Worm (Caenorhabditis elegans): ENCODE data around the gene ptp-8.

Gene ptp-8

DNA sequence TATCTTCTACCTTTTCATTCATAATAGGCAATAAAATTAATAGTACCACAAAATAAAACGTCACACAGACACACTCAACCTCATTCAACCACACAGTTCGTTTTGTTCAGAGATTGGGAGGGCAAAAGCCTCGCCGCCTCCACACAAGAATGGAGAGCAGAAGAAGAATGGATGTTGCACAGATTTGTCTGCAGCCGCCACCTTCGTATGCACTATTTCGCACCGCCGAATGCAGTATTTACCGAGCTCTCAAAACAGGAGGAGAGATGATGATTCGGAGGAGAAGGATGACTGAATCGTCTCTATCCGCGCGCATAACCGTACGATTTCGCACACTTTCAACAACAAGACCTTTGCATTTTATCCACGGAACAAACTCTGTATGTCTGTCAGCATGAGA is 15.7 kb downstream of the ptp-8 start:
- TF ChIP-seq unc-62 (GFP tag; optimal IDR thresholded peaks at IDR 0.05) = no peak

DNA sequence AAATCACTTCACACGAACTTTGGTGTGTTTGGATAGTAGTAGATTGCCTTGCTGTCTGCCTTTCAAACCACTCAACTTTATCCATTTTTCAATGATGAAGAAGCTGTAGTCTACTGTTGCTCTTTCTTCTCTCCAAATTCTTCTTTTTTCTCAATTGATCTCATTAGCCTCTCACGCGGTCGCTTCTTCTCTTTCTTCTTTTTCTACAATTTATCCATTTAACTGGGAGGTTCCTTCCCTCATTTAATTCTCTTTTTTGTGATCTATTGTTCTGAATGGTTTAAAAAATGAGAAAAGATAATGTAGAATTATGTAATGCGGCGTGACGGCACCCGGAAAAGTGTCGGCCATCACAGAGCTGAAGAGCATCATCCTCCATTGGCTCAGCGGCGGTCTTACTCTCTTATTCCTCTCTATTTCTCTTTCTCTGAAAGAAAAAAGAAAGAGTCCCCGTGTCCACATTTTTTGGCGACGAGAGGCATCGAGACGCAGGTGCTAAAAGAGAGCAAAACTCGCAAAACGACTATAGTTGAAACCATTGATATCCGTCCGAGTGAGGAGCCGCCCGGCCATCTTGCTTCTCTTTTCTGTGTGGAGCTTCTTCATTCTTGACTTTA is 18.8 kb downstream of the ptp-8 start:
- TF ChIP-seq unc-62 (GFP tag; optimal IDR thresholded peaks at IDR 0.05) = no peak

DNA sequence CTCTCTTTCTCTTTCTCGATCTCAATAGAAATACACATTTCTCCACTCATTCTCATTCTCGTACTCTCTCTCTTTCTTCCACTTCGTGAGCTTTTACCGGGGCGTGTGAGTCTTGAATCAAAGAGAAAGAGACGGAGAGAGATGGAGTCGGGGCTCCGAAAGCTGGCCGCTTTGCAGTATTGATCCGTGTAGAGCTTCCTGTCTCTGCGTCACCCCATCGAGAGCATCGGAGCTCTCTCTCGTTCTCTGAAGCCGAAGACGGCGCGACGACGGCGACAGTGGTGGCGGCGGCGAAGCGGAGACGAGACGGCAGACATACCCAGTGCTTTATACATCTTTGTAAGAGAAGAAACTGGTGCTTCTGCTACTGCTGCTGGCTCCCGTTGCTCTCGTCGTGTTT is 20.2 kb downstream of the ptp-8 start:
- TF ChIP-seq unc-62 (GFP tag; optimal IDR thresholded peaks at IDR 0.05) = peak; percentile 26

ce11 chrIV:7403422-7403821 is 21.6 kb downstream of the ptp-8 start:
- TF ChIP-seq unc-62 (GFP tag; optimal IDR thresholded peaks at IDR 0.05) = no peak

DNA sequence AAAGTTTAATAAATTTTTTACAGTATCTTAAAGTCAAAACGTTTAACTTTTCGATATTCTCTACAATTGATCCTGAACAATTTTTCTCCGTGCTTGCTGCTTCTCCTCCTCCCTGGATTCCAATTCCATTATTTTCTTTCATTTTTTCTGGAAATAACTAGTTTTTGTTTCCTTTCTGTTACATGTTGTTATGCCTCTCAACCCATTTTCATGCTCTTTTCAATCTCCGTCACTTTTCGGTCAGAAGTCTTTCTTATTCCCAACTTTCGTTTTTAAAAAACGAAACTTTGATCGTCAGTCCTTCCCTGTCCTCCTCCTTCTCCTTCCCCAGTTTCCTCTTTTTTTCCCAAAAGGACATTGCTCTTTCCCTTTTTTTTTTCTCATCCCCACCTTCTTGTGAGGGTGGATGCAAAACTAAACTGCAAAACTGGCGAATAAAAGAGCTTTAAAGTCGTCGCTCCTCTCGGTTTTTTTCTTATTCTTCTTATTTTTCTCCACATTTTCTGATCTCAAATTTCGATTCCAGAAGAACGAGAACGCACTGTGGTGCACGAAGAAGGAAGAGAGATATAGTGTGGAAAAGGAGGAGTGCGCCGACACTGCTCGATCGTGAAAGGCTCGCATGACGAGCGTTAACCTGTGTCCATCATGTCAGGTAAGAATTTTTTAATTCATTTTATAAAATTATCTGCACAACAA is 23.2 kb downstream of the ptp-8 start, which contains the start of the genes C48A7.16 and egl-19:
TSS of gene C48A7.16 (plus strand) at position 544 of the 699 bp plus-strand sequence.
TSS of gene egl-19 (plus strand) at position 649 of the 699 bp plus-strand sequence.
- no peak for TF ChIP-seq unc-62 (GFP tag; optimal IDR thresholded peaks at IDR 0.05)

- no peak for TF ChIP-seq unc-62 (GFP tag; optimal IDR thresholded peaks at IDR 0.05)
Observed at ce11 chrIV:7406690-7407089, 24.8 kb downstream of the ptp-8 start.

DNA sequence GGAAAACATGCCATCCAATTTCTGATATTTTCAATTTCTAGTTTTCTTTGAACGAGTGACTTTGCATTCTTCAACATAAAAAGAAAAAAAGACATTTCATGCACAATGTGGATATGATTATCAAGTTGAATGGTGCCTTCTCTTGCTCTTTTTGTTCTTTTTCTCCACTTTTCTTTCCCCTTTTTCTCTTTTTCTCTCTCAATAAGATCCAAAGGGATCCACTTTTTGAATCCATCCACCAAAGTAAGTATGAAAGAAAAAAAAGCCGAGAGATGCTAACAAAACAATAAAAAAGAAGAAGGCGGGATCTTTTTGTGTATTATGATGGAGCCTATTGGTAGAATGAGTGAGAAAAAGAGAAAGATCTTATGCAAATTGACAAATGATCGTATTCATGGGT is 25.4 kb downstream of the ptp-8 start:
- no peak for TF ChIP-seq unc-62 (GFP tag; optimal IDR thresholded peaks at IDR 0.05)

- no peak for TF ChIP-seq unc-62 (GFP tag; optimal IDR thresholded peaks at IDR 0.05)
Observed at ce11 chrIV:7413573-7413972, 31.7 kb downstream of the ptp-8 start.

- no peak for TF ChIP-seq unc-62 (GFP tag; optimal IDR thresholded peaks at IDR 0.05)
Observed at ce11 chrIV:7414163-7414562, 32.3 kb downstream of the ptp-8 start.

DNA sequence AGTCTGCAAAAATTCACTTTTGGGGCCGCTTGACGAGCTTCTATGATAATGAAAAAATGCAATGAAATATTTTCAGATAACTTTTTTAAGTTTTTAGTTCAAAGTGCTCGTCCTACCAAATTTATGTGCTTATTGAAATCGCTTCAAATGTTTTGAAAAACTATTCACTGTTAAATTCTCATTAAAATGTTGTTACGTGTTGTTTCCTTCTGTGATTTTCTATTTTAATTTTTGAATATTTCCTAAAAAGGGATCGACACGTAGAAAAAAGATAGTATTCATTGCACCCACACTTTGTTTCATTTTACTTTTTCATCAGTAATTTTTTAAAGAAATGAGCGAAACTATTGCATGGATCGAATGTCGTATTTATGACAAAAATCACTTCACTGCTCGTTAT is 37.0 kb downstream of the ptp-8 start, which contains the start of gene B0496.6:
TSS of gene B0496.6 (plus strand) at position 301 of the 400 bp plus-strand sequence.
- no peak for TF ChIP-seq unc-62 (GFP tag; optimal IDR thresholded peaks at IDR 0.05)

DNA sequence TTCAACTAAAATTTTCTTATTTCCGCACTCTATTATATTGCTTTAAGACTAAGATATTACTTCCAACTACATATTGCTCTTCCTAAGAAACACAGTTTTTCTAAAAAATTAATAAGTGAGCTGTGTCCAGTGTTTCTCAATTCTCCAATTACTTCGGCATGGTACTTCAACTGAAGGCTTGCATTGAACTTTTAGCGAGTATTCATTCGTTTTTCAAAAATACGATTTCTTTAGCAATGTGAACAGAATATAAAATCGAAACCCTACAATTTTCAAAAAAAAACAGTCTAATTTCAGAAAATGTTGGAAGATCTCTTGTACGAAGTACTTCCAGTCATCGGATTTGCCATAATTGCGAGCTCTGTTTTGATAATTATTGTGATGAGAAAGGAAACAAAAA is 39.1 kb downstream of the ptp-8 start, which contains the start of gene srtx-1:
TSS of gene srtx-1 (plus strand) at position 301 of the 400 bp plus-strand sequence.
- TF ChIP-seq unc-62 (GFP tag; optimal IDR thresholded peaks at IDR 0.05) = no peak

DNA sequence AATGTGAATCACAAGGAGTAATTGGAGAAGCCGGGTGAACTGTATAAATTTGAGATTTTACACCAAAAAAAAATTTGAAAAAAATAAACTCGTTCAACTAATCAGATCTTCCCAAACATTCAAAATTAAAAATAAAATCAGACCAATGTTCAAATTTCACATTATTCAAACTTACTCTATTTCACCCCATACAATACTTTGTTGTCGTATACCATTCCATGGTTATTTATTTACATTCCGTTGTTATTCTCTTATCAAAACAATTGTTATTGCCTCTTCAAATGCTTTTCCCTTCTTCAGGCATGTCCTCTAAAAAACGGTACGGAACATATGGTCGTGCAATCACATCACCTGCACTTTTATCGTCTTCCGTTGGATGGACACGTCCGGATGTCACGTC is 42.3 kb downstream of the ptp-8 start, which contains the start of gene unc-82:
TSS of gene unc-82 (plus strand) at position 301 of the 400 bp plus-strand sequence.
- no peak for TF ChIP-seq unc-62 (GFP tag; optimal IDR thresholded peaks at IDR 0.05)

ce11 chrIV:7426055-7426454 is 44.2 kb downstream of the ptp-8 start:
- no peak for TF ChIP-seq unc-62 (GFP tag; optimal IDR thresholded peaks at IDR 0.05)

DNA sequence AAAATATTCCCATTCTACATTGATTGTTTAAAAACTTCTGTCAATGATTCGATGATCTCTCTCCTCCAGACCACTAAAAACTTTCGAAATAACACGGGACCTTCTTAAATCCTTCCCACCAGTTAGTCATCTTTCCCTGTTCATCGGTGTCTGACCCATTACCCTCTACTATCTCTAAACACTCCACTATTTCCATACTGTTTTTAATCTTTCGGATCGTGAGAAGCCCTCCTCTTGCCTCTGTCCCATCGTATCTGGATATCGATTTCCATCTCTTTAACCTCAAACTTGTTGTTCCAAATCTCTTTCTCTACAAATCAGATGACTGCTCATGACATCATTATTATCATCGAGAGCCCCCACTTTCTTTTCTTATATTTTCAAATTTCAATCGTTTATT is 46.5 kb downstream of the ptp-8 start:
- TF ChIP-seq unc-62 (GFP tag; optimal IDR thresholded peaks at IDR 0.05) = no peak

DNA sequence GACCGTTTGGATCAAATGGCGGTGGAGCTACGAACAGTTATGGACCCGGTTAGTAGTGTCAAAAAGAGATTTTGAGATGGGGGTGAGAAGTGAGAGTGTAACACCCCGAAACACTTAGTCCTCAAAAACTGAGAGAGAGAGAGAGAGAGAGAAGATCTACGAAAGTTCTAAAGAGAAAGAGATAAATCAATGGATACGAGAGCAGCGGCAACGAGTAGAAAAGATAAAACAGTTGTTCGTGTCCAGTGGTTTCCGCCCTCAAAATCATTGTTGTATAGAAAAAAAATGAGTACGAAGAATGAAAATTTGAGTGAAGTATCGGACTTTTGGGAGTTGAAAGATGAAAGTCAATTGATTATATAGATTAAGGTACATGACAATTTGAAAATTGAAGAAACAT is 47.1 kb downstream of the ptp-8 start:
- no peak for TF ChIP-seq unc-62 (GFP tag; optimal IDR thresholded peaks at IDR 0.05)

DNA sequence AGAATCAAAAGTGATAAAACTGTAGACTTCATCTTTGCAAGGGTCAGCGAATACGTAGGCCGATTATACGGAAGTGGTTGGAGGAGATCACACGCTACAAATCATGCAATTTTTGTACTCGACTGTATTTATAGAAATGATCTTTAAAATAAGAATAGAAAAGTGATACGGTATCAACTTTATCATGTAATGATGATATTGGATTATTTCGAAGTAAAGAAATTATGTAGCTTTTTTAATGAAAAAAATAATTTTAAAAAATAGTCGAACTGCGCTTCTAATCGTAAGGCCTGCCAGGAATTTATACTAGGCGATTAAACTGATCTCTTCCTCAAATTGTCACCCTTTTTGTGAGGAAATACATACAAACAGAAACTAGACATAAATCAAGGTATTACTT is 52.0 kb downstream of the ptp-8 start, which contains the start of gene B0496.11:
TSS of gene B0496.11 (minus strand) at position 101 of the 400 bp plus-strand sequence.
- no peak for TF ChIP-seq unc-62 (GFP tag; optimal IDR thresholded peaks at IDR 0.05)
